Worm (Caenorhabditis elegans): ENCODE data around the gene clec-137.

DNA sequence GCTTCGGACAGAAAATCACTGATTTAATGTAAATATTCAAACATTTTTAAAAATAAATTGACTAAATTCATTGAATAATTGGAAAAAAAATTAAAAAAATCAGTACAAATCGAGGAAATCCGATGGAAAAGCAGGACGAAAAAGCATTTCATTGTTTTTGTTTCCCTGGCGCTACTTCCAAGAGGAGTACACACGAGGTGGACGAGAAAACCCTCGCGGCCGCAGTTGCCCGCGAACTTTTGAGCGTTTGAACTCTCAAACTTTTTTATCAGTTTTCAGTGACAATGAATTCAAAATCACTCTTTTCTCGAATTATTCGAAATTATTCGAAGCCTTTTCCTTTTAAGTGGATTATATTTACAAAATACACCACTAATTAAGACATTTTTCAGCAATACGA is 14.9 kb downstream of the clec-137 start, which contains the start of gene F35D11.4:
- TF ChIP-seq unc-39 (tag; optimal IDR thresholded peaks at IDR 0.05) = no peak
- TF ChIP-seq snpc-4 (tag; optimal IDR thresholded peaks at IDR 0.05) = peak; percentile 58
- peak; percentile 72 for TF ChIP-seq fos-1 (tag; optimal IDR thresholded peaks at IDR 0.05)

Data from whole organism, L2 larva.